Fruit fly (Drosophila melanogaster): ENCODE data around the gene Mcm5.

dm6 chr3R:10829746-10830145 is 41.4 kb downstream of the Mcm5 start:
- no peak for TF ChIP-seq ttk (optimal IDR thresholded peaks at IDR 0.05)
- TF ChIP-seq psq (optimal IDR thresholded peaks at IDR 0.05), result no peak
- no peak for TF ChIP-seq h (optimal IDR thresholded peaks at IDR 0.05)
- no peak for TF ChIP-seq Sin3A (optimal IDR thresholded peaks at IDR 0.05)
- no peak for TF ChIP-seq Myc (optimal IDR thresholded peaks at IDR 0.05)

All from Kc167 (cell line).